Worm (Caenorhabditis elegans): ENCODE measurements around the gene dmsr-4.

ce11 chrII:399321-399720 is 42.5 kb upstream of the dmsr-4 start, which contains the start of gene C03H5.6:
- TF ChIP-seq nhr-23 (tag; optimal IDR thresholded peaks at IDR 0.05), result no peak
- no peak for TF ChIP-seq lin-13 (GFP tag; optimal IDR thresholded peaks at IDR 0.05)
- TF ChIP-seq skn-1 (tag; optimal IDR thresholded peaks at IDR 0.05), result no peak
- TF ChIP-seq nhr-11 (tag; optimal IDR thresholded peaks at IDR 0.05), result no peak
- TF ChIP-seq nhr-25 (tag; optimal IDR thresholded peaks at IDR 0.05), result no peak
- no peak for TF ChIP-seq unc-39 (tag; optimal IDR thresholded peaks at IDR 0.05)
- TF ChIP-seq mdl-1 (tag; optimal IDR thresholded peaks at IDR 0.05), result no peak
- TF ChIP-seq ceh-82 (tag; optimal IDR thresholded peaks at IDR 0.05), result no peak
- TF ChIP-seq zag-1 (tag; optimal IDR thresholded peaks at IDR 0.05), result no peak
- no peak for TF ChIP-seq snpc-4 (tag; optimal IDR thresholded peaks at IDR 0.05)
- no peak for TF ChIP-seq mbf-1 (tag; optimal IDR thresholded peaks at IDR 0.05)
- TF ChIP-seq fos-1 (tag; optimal IDR thresholded peaks at IDR 0.05), result no peak
